Worm (Caenorhabditis elegans) whole organism, midembryonic: ENCODE data around the gene ssq-1.

Source experiments
- T22C8.4 ChIP-seq: fragments of 200-800 bp; sonication (Bioruptor generic); IDR thresholded peaks from 2 replicates; pipeline ENCODE4 v1.3.6; 2022; ENCODE audit warnings: missing genetic modification characterization, missing compliant biosample characterization
- cog-1 ChIP-seq: sonication (generic microtip); optimal IDR thresholded peaks from 2 replicates; lab custom pipeline; 2016; ENCODE audit warnings: missing genetic modification characterization, missing compliant biosample characterization
- flt-1 ChIP-seq: fragments of 200-800 bp; sonication (Bioruptor generic); IDR thresholded peaks from 2 replicates; pipeline ENCODE4 v1.3.6; 2022; ENCODE audit warnings: missing genetic modification characterization, missing compliant biosample characterization
- klf-2 ChIP-seq: fragments of 200-800 bp; sonication (Bioruptor generic); conservative IDR thresholded peaks from 2 replicates; pipeline ENCODE4 v1.3.6; 2022; ENCODE audit warnings: missing genetic modification reagents, missing genetic modification characterization, missing compliant biosample characterization
- med-1 ChIP-seq: sonication (generic microtip); optimal IDR thresholded peaks from 2 replicates; lab custom pipeline; 2017; ENCODE audit warnings: missing genetic modification characterization, mild to moderate bottlenecking, missing compliant biosample characterization, antibody characterized with exemption, missing genetic modification reagents; ENCODE audit not compliant: insufficient read depth
- ref-1 ChIP-seq: fragments of 200-800 bp; sonication (Bioruptor generic); conservative IDR thresholded peaks from 2 replicates; pipeline ENCODE4 v1.3.6; 2022; ENCODE audit warnings: missing genetic modification reagents, missing genetic modification characterization, missing compliant biosample characterization
- tab-1 ChIP-seq: fragments of 200-800 bp; sonication (Bioruptor generic); IDR thresholded peaks from 2 replicates; pipeline ENCODE4 v1.3.6; 2022; ENCODE audit warnings: missing genetic modification characterization, missing compliant biosample characterization
- ztf-23 ChIP-seq: fragments of 200-800 bp; sonication (Bioruptor generic); IDR thresholded peaks from 2 replicates; pipeline ENCODE4 v1.3.6; 2022; ENCODE audit warnings: missing genetic modification reagents, missing genetic modification characterization, missing compliant biosample characterization
- ztf-29 ChIP-seq: fragments of 200-800 bp; sonication (Bioruptor generic); IDR thresholded peaks from 2 replicates; pipeline ENCODE4 v1.3.6; 2022; ENCODE audit warnings: missing genetic modification reagents, missing genetic modification characterization, missing compliant biosample characterization

Gene ssq-1

ce11 chrIV:9869344-9869743, 17.0 kb downstream of the ssq-1 start:
- TF ChIP-seq flt-1 = no peak

- TF ChIP-seq ztf-29 (GFP tag; lab: Robert Waterston, UW) (no peak), T22C8.4 (GFP tag; lab: Robert Waterston, UW) (no peak), klf-2 (GFP tag; lab: Robert Waterston, UW) (no peak), tab-1 (GFP tag; lab: Robert Waterston, UW) (no peak), flt-1 (no peak), cog-1 (tag; lab: Kevin White, UChicago) (no peak), ztf-23 (GFP tag; lab: Robert Waterston, UW) (no peak), ref-1 (GFP tag; lab: Robert Waterston, UW) (no peak), med-1 (GFP tag; lab: Kevin White, UChicago) (no peak)
Measured at ce11 chrIV:9872210-9872609, 19.9 kb downstream of the ssq-1 start.

- TF ChIP-seq klf-2 (GFP tag; lab: Robert Waterston, UW) (no peak), tab-1 (GFP tag; lab: Robert Waterston, UW) (no peak), cog-1 (tag; lab: Kevin White, UChicago) (no peak), ztf-23 (GFP tag; lab: Robert Waterston, UW) (no peak), med-1 (GFP tag; lab: Kevin White, UChicago) (no peak), T22C8.4 (GFP tag; lab: Robert Waterston, UW) (no peak), ztf-29 (GFP tag; lab: Robert Waterston, UW) (no peak), flt-1 (no peak), ref-1 (GFP tag; lab: Robert Waterston, UW) (no peak)
Measured at ce11 chrIV:9872786-9873185, 20.4 kb downstream of the ssq-1 start.

ce11 chrIV:9873837-9874236, 21.5 kb downstream of the ssq-1 start:
- TF ChIP-seq klf-2 (GFP tag; lab: Robert Waterston, UW) = no peak
- TF ChIP-seq cog-1 (tag; lab: Kevin White, UChicago) = no peak
- TF ChIP-seq med-1 (GFP tag; lab: Kevin White, UChicago) = no peak
- no peak for TF ChIP-seq ref-1 (GFP tag; lab: Robert Waterston, UW)
- TF ChIP-seq ztf-29 (GFP tag; lab: Robert Waterston, UW) = no peak
- no peak for TF ChIP-seq T22C8.4 (GFP tag; lab: Robert Waterston, UW)
- TF ChIP-seq tab-1 (GFP tag; lab: Robert Waterston, UW) = no peak
- no peak for TF ChIP-seq ztf-23 (GFP tag; lab: Robert Waterston, UW)
- TF ChIP-seq flt-1 = no peak

ce11 chrIV:9875646-9876045, 23.3 kb downstream of the ssq-1 start:
- no peak for TF ChIP-seq med-1 (GFP tag; lab: Kevin White, UChicago)
- no peak for TF ChIP-seq T22C8.4 (GFP tag; lab: Robert Waterston, UW)
- no peak for TF ChIP-seq tab-1 (GFP tag; lab: Robert Waterston, UW)
- no peak for TF ChIP-seq ztf-23 (GFP tag; lab: Robert Waterston, UW)
- no peak for TF ChIP-seq klf-2 (GFP tag; lab: Robert Waterston, UW)
- no peak for TF ChIP-seq cog-1 (tag; lab: Kevin White, UChicago)
- no peak for TF ChIP-seq flt-1
- no peak for TF ChIP-seq ref-1 (GFP tag; lab: Robert Waterston, UW)
- no peak for TF ChIP-seq ztf-29 (GFP tag; lab: Robert Waterston, UW)

- no peak for TF ChIP-seq tab-1 (GFP tag; lab: Robert Waterston, UW)
- no peak for TF ChIP-seq cog-1 (tag; lab: Kevin White, UChicago)
- TF ChIP-seq T22C8.4 (GFP tag; lab: Robert Waterston, UW) = no peak
- no peak for TF ChIP-seq klf-2 (GFP tag; lab: Robert Waterston, UW)
- TF ChIP-seq ref-1 (GFP tag; lab: Robert Waterston, UW) = no peak
- no peak for TF ChIP-seq ztf-29 (GFP tag; lab: Robert Waterston, UW)
- no peak for TF ChIP-seq flt-1
- TF ChIP-seq ztf-23 (GFP tag; lab: Robert Waterston, UW) = no peak
- TF ChIP-seq med-1 (GFP tag; lab: Kevin White, UChicago) = no peak
Measured at ce11 chrIV:9878893-9879379, 26.6 kb downstream of the ssq-1 start, which contains the start of gene nhr-4. Gene nhr-4, plus strand, starts transcription at chrIV:9879329.

- TF ChIP-seq ztf-23 (GFP tag; lab: Robert Waterston, UW) (no peak), ztf-29 (GFP tag; lab: Robert Waterston, UW) (no peak), cog-1 (tag; lab: Kevin White, UChicago) (no peak), klf-2 (GFP tag; lab: Robert Waterston, UW) (no peak), T22C8.4 (GFP tag; lab: Robert Waterston, UW) (no peak), ref-1 (GFP tag; lab: Robert Waterston, UW) (no peak), med-1 (GFP tag; lab: Kevin White, UChicago) (no peak), flt-1 (no peak), tab-1 (GFP tag; lab: Robert Waterston, UW) (no peak)
Measured at ce11 chrIV:9884257-9884656, 31.9 kb downstream of the ssq-1 start, which contains the start of the genes prp-18 and mccc-1. Gene prp-18, minus strand, starts transcription at chrIV:9884383. Gene mccc-1, plus strand, starts transcription at chrIV:9884570.

- TF ChIP-seq flt-1 (no peak), ref-1 (GFP tag; lab: Robert Waterston, UW) (no peak), ztf-23 (GFP tag; lab: Robert Waterston, UW) (no peak), T22C8.4 (GFP tag; lab: Robert Waterston, UW) (no peak), tab-1 (GFP tag; lab: Robert Waterston, UW) (no peak), cog-1 (tag; lab: Kevin White, UChicago) (no peak), med-1 (GFP tag; lab: Kevin White, UChicago) (no peak), ztf-29 (GFP tag; lab: Robert Waterston, UW) (no peak)
Measured at ce11 chrIV:9889857-9890256, 37.5 kb downstream of the ssq-1 start, which contains the start of gene ttbk-3. Gene ttbk-3, minus strand, starts transcription at chrIV:9889957.

ce11 chrIV:9891938-9892337, 39.6 kb downstream of the ssq-1 start, which contains the start of gene F32B6.4:
Gene F32B6.4, minus strand, starts transcription at chrIV:9892038.
- TF ChIP-seq ztf-29 (GFP tag; lab: Robert Waterston, UW) = no peak
- TF ChIP-seq cog-1 (tag; lab: Kevin White, UChicago) = no peak
- no peak for TF ChIP-seq med-1 (GFP tag; lab: Kevin White, UChicago)
- TF ChIP-seq ztf-23 (GFP tag; lab: Robert Waterston, UW) = no peak
